Fruit fly (Drosophila melanogaster): ENCODE measurements around the gene RhoGEF64C.
A peak's percentile ranks its signal among the peaks of the same experiment; 100 is the strongest.

The RhoGEF64C gene

DNA sequence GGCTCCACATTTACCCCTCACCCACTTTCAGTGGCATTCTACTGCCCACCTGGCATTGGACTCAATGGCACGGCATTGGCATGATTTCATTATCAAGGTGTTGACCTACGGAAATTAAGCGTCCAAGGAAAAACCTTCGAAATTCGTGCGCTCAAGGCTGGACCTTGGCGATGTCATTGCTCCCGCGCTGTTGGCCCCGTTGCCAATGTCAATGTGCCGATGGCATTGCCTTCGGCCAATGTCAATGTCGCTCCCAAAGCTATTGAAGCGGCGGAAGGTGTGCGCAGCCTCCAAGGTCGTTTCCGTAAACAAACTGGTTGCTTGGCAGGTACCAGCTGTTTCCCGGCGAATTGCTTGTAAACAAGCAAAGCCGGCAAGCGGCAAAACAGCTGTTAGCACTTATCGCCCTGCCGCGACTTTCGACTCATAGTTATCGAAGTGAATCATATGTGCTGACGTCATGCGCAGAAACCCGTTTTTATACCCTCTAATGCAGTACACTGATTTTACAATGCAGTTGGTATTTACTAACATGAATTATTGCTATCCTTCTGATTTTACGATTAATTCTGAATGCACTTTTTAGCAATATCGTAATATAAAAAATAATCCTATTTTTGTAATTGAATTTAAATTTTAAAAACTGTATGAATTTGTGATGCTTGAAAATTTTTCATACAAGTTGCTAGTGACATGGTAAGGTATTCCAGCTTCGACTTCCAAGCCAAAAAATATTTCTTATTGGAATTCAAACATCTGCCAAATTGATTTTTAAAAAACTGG, 132.0 kb downstream of the RhoGEF64C start (continued):
- TF ChIP-seq CG16813 (GFP tag; IDR thresholded peaks at IDR 0.05; ENCODE audit: partially characterized antibody) (no peak; the same call in 2 of the 3 replicates), CG4282 (GFP tag; optimal IDR thresholded peaks at IDR 0.05) (peak; percentile 48), CG33557 (GFP tag; optimal IDR thresholded peaks at IDR 0.05) (peak; percentile 76), Oaz (GFP tag; IDR thresholded peaks at IDR 0.05) (peak; percentile 92), jing (GFP tag; optimal IDR thresholded peaks at IDR 0.05) (peak; percentile 84), Ptx1 (GFP tag; IDR thresholded peaks at IDR 0.05) (peak; percentile 96), CG14860 (GFP tag; IDR thresholded peaks at IDR 0.05; ENCODE audit: partially characterized antibody) (no peak), scrt (GFP tag; optimal IDR thresholded peaks at IDR 0.05) (peak; percentile 96), wor (GFP tag; IDR thresholded peaks at IDR 0.05) (peak; percentile 94), CG3995 (GFP tag; optimal IDR thresholded peaks at IDR 0.05) (no peak), CG6813 (GFP tag; optimal IDR thresholded peaks at IDR 0.05) (peak; percentile 91), CG9727 (GFP tag; optimal IDR thresholded peaks at IDR 0.05) (peak; percentile 95), CG32772 (GFP tag; IDR thresholded peaks at IDR 0.05) (peak; percentile 95), CG3281 (GFP tag; optimal IDR thresholded peaks at IDR 0.05) (peak; percentile 94), CG2875 (GFP tag; optimal IDR thresholded peaks at IDR 0.05) (peak; percentile 90), D19A (tag; optimal IDR thresholded peaks at IDR 0.05) (peak; percentile 100), gro (GFP tag; optimal IDR thresholded peaks at IDR 0.05) (no peak), kah (GFP tag; optimal IDR thresholded peaks at IDR 0.05) (peak; percentile 85), CG13296 (GFP tag; optimal IDR thresholded peaks at IDR 0.05) (peak; percentile 95), H15 (GFP tag; IDR thresholded peaks at IDR 0.05) (peak; percentile 96), p53 (GFP tag; optimal IDR thresholded peaks at IDR 0.05) (peak; percentile 43), CG8944 (GFP tag; optimal IDR thresholded peaks at IDR 0.05) (peak; percentile 83), CG30431 (GFP tag; optimal IDR thresholded peaks at IDR 0.05) (peak; percentile 87), CG10267 (tag; optimal IDR thresholded peaks at IDR 0.05) (peak; percentile 90), CG3065 (GFP tag; optimal IDR thresholded peaks at IDR 0.05) (peak; percentile 89), CG7839 (tag; optimal IDR thresholded peaks at IDR 0.05) (peak; percentile 97), sd (tag; optimal IDR thresholded peaks at IDR 0.05) (peak; percentile 96), da (GFP tag; optimal IDR thresholded peaks at IDR 0.05) (peak; percentile 72), Gug (GFP tag; IDR thresholded peaks at IDR 0.05) (peak; percentile 96), pnt (GFP tag; optimal IDR thresholded peaks at IDR 0.05) (peak; percentile 75), CG17361 (GFP tag; IDR thresholded peaks at IDR 0.05) (no peak; the same call in 2 of the 3 replicates), ken (GFP tag; IDR thresholded peaks at IDR 0.05) (peak; percentile 91), CG10431 (GFP tag; optimal IDR thresholded peaks at IDR 0.05) (no peak), Hey (tag; optimal IDR thresholded peaks at IDR 0.05) (peak; percentile 27), fd64A (GFP tag; optimal IDR thresholded peaks at IDR 0.05) (peak; percentile 86), Myb (GFP tag; optimal IDR thresholded peaks at IDR 0.05) (no peak), CG14014 (GFP tag; IDR thresholded peaks at IDR 0.05) (peak; percentile 97), E2f2 (GFP tag; IDR thresholded peaks at IDR 0.05) (peak; percentile 84), CG14050 (GFP tag; IDR thresholded peaks at IDR 0.05) (peak; percentile 94), repo (GFP tag; optimal IDR thresholded peaks at IDR 0.05) (peak; percentile 79), CTCF (GFP tag; optimal IDR thresholded peaks at IDR 0.05) (peak; percentile 55), croc (GFP tag; conservative IDR thresholded peaks at IDR 0.05) (peak; percentile 92), CG4360 (GFP tag; IDR thresholded peaks at IDR 0.05) (peak; percentile 74), her (GFP tag; optimal IDR thresholded peaks at IDR 0.05) (peak; percentile 72), Sox102F (GFP tag; optimal IDR thresholded peaks at IDR 0.05) (peak; percentile 95), fd102C (GFP tag; optimal IDR thresholded peaks at IDR 0.05) (peak; percentile 65), CG5953 (GFP tag; IDR thresholded peaks at IDR 0.05) (peak; percentile 93), CG11247 (GFP tag; IDR thresholded peaks at IDR 0.05) (peak; percentile 94), CG31388 (GFP tag; optimal IDR thresholded peaks at IDR 0.05) (peak; percentile 88), CG2120 (GFP tag; optimal IDR thresholded peaks at IDR 0.05) (peak; percentile 97)
